Worm (Caenorhabditis elegans): ENCODE measurements around the gene dhhc-4.
A peak's percentile ranks its signal among the peaks of the same experiment; 100 is the strongest.

Gene dhhc-4

DNA sequence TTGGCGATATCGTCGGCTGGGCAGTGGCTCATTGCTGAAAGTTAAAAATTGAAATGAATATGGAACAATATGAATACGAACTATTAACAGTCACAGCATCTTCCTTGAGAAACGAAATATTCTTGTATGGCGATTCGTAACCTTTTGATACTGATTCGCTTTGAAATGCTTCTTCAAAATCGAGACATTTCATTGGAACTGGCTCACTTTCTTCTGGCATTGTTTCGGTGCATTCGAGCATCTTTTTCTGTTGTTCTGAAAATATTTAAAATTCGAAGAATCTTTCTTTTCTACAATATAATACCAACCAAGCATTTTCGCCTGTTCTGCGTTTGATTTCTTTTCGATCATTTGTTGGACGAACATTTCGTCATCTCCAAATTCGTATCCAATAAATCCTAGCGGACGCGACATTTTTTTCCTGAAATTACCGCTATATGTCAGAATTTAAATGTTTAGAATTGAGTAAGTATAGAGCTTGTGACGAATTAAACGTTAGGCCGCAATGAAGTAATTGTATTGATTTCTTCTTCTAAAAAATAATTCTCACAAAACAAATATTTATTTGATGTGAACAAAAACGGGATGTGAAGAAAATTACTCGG is 43.2 kb downstream of the dhhc-4 start, which contains the start of gene lin-52 (continued):
- no peak for TF ChIP-seq Y75B8A.6 (GFP tag; IDR thresholded peaks at IDR 0.05)
- TF ChIP-seq lin-13 (GFP tag; optimal IDR thresholded peaks at IDR 0.05) = no peak
- no peak for TF ChIP-seq nhr-111 (GFP tag; optimal IDR thresholded peaks at IDR 0.05)
- peak; percentile 23; the same call in 1 of the 2 replicates for TF ChIP-seq T26A8.4 (GFP tag; IDR thresholded peaks at IDR 0.05)
- 0 out of 2 replicates have a peak, but pooled peaks have one; percentile 32 for TF ChIP-seq nhr-41 (GFP tag; IDR thresholded peaks at IDR 0.05)
- no peak for TF ChIP-seq mdl-1 (tag; optimal IDR thresholded peaks at IDR 0.05)
- TF ChIP-seq lir-3 (tag; optimal IDR thresholded peaks at IDR 0.05) = no peak
- TF ChIP-seq ceh-20 (GFP tag; IDR thresholded peaks at IDR 0.05) = no peak
- TF ChIP-seq R02D3.7 (tag; optimal IDR thresholded peaks at IDR 0.05) = no peak
- no peak for TF ChIP-seq dmd-6 (GFP tag; IDR thresholded peaks at IDR 0.05)
- no peak for TF ChIP-seq nhr-76 (tag; optimal IDR thresholded peaks at IDR 0.05)
- TF ChIP-seq php-3 (GFP tag; IDR thresholded peaks at IDR 0.05) = no peak
- TF ChIP-seq nhr-102 (tag; optimal IDR thresholded peaks at IDR 0.05) = peak; percentile 50
- no peak for TF ChIP-seq ces-1 (GFP tag; optimal IDR thresholded peaks at IDR 0.05)
- no peak for TF ChIP-seq skn-1 (tag; optimal IDR thresholded peaks at IDR 0.05)
- TF ChIP-seq lin-39 (tag; optimal IDR thresholded peaks at IDR 0.05) = no peak
- peak; percentile 1 for TF ChIP-seq hlh-30 (tag; optimal IDR thresholded peaks at IDR 0.05; ENCODE audit: insufficient read depth)
- peak; percentile 70 for TF ChIP-seq ama-1 (optimal IDR thresholded peaks at IDR 0.05)
- no peak for TF ChIP-seq vab-7 (GFP tag; IDR thresholded peaks at IDR 0.05)
- no peak for TF ChIP-seq spr-3 (GFP tag; optimal IDR thresholded peaks at IDR 0.05)
- TF ChIP-seq nhr-11 (tag; optimal IDR thresholded peaks at IDR 0.05) = no peak
- no peak for TF ChIP-seq tag-97 (GFP tag; IDR thresholded peaks at IDR 0.05)
- no peak for TF ChIP-seq fos-1 (tag; optimal IDR thresholded peaks at IDR 0.05)
- TF ChIP-seq duxl-1 (tag; optimal IDR thresholded peaks at IDR 0.05; ENCODE audit: poor library complexity) = no peak
- TF ChIP-seq daf-19 (GFP tag; conservative IDR thresholded peaks at IDR 0.05) = peak; percentile 76; the same call in 1 of the 2 replicates
- no peak for TF ChIP-seq F49E8.2 (tag; optimal IDR thresholded peaks at IDR 0.05; ENCODE audit: borderline replicate concordance)
- peak; percentile 88 for TF ChIP-seq zfp-3 (GFP tag; conservative IDR thresholded peaks at IDR 0.05)
- peak; percentile 13 for TF ChIP-seq mep-1 (tag; optimal IDR thresholded peaks at IDR 0.05)
- TF ChIP-seq egl-43 (GFP tag; IDR thresholded peaks at IDR 0.05) = no peak
- TF ChIP-seq lin-38 (GFP tag; IDR thresholded peaks at IDR 0.05) = peak; percentile 22; the same call in 1 of the 2 replicates
- no peak for TF ChIP-seq snpc-4 (tag; optimal IDR thresholded peaks at IDR 0.05)
- no peak for TF ChIP-seq F10B5.3 (tag; optimal IDR thresholded peaks at IDR 0.05)
- TF ChIP-seq hmg-1.1 (GFP tag; IDR thresholded peaks at IDR 0.05) = no peak
- no peak for TF ChIP-seq zag-1 (tag; optimal IDR thresholded peaks at IDR 0.05)
- TF ChIP-seq attf-4 (tag; optimal IDR thresholded peaks at IDR 0.05) = no peak
- no peak for TF ChIP-seq nhr-28 (tag; optimal IDR thresholded peaks at IDR 0.05)
- no peak for TF ChIP-seq dmd-8 (GFP tag; IDR thresholded peaks at IDR 0.05)
- no peak for TF ChIP-seq nhr-42 (GFP tag; IDR thresholded peaks at IDR 0.05)
- no peak for TF ChIP-seq saeg-2 (GFP tag; IDR thresholded peaks at IDR 0.05)
- no peak for TF ChIP-seq ztf-11 (tag; optimal IDR thresholded peaks at IDR 0.05)
- TF ChIP-seq dmd-9 (GFP tag; IDR thresholded peaks at IDR 0.05) = no peak
- TF ChIP-seq pqm-1 (tag; optimal IDR thresholded peaks at IDR 0.05) = no peak
- 0 out of 2 replicates have a peak, but pooled peaks have one; percentile 30 for TF ChIP-seq lin-1 (GFP tag; IDR thresholded peaks at IDR 0.05)
- no peak for TF ChIP-seq ZK546.5 (tag; optimal IDR thresholded peaks at IDR 0.05)
- TF ChIP-seq nhr-10 (tag; optimal IDR thresholded peaks at IDR 0.05) = no peak
- no peak for TF ChIP-seq dpl-1 (GFP tag; optimal IDR thresholded peaks at IDR 0.05)
- no peak for TF ChIP-seq spr-1 (tag; optimal IDR thresholded peaks at IDR 0.05)
- TF ChIP-seq aly-2 (tag; optimal IDR thresholded peaks at IDR 0.05) = no peak
- TF ChIP-seq daf-16 (GFP tag; optimal IDR thresholded peaks at IDR 0.05) = no peak
- TF ChIP-seq daf-16 (tag; optimal IDR thresholded peaks at IDR 0.05) = peak; percentile 14
- TF ChIP-seq lin-29 (GFP tag; IDR thresholded peaks at IDR 0.05) = no peak
- TF ChIP-seq madf-5 (GFP tag; IDR thresholded peaks at IDR 0.05) = no peak
